Worm (Caenorhabditis elegans) whole organism, young adult: ENCODE measurements around the gene cgp-1.

Experiments used
- C06A6.2 ChIP-seq: fragments of 200-800 bp; sonication (Bioruptor generic); conservative IDR thresholded peaks from 2 replicates; pipeline ENCODE4 v1.3.6; 2022; ENCODE audit warnings: missing genetic modification characterization, missing compliant biosample characterization
- F37B4.10 ChIP-seq: fragments of 200-800 bp; sonication (Bioruptor generic); IDR thresholded peaks from 2 replicates; pipeline ENCODE4 v1.3.6; 2022; ENCODE audit warnings: missing genetic modification characterization, missing compliant biosample characterization
- T07F8.4 ChIP-seq: sonication (generic microtip); optimal IDR thresholded peaks from 2 replicates; lab custom pipeline; 2016; ENCODE audit warnings: mild to moderate bottlenecking, missing genetic modification characterization, moderate library complexity, missing compliant biosample characterization
- ama-1 ChIP-seq, 3 experiments: fragments of 150-350 bp in 1 of 3; sonication (generic microtip) in 2 of 3; optimal IDR thresholded peaks; 2 replicates each; lab custom pipeline; 2014 to 2018; ENCODE audit warnings: missing biosample characterization in 2 of 3, missing genetic modification characterization in 2 of 3, missing genetic modification reagents in 2 of 3
- atf-7 ChIP-seq: sonication (generic microtip); optimal IDR thresholded peaks from 2 replicates; lab custom pipeline; 2017; ENCODE audit warnings: mild to moderate bottlenecking, missing genetic modification characterization, missing compliant biosample characterization
- attf-5 ChIP-seq: fragments of 200-800 bp; sonication (Bioruptor generic); optimal IDR thresholded peaks from 2 replicates; lab custom pipeline; 2018; ENCODE audit warnings: mild to moderate bottlenecking, missing genetic modification characterization, missing compliant biosample characterization
- ceh-100 ChIP-seq: fragments of 200-800 bp; sonication (Bioruptor generic); IDR thresholded peaks from 2 replicates; pipeline ENCODE4 v1.3.6; 2022; ENCODE audit warnings: missing genetic modification reagents, missing genetic modification characterization, missing compliant biosample characterization
- dpff-1 ChIP-seq: sonication (generic microtip); optimal IDR thresholded peaks from 2 replicates; lab custom pipeline; 2017; ENCODE audit warnings: mild to moderate bottlenecking, missing genetic modification characterization, missing compliant biosample characterization
- hlh-12 ChIP-seq: sonication (generic microtip); optimal IDR thresholded peaks from 2 replicates; lab custom pipeline; 2016; ENCODE audit warnings: missing genetic modification characterization, missing compliant biosample characterization
- unc-62 ChIP-seq: fragments of 150-350 bp; optimal IDR thresholded peaks from 2 replicates; lab custom pipeline; 2014; ENCODE audit warnings: missing biosample characterization, missing genetic modification reagents, missing genetic modification characterization
- ztf-22 ChIP-seq: fragments of 200-800 bp; sonication (Bioruptor generic); optimal IDR thresholded peaks from 2 replicates; lab custom pipeline; 2018; ENCODE audit warnings: mild to moderate bottlenecking, missing genetic modification characterization, moderate library complexity, missing compliant biosample characterization
- ztf-25 ChIP-seq: fragments of 200-800 bp; sonication (Bioruptor generic); IDR thresholded peaks from 2 replicates; pipeline ENCODE4 v1.3.6; 2022; ENCODE audit warnings: missing genetic modification reagents, missing genetic modification characterization, missing compliant biosample characterization

ce11 chrV:144794-145193 lies 22.2 kb upstream of the cgp-1 start, which contains the start of gene srh-82:
- TF ChIP-seq ztf-22 (GFP tag; lab: Kevin White, UChicago) (no peak), ztf-25 (no peak), unc-62 (GFP tag; lab: Kevin White, UChicago) (no peak), hlh-12 (no peak), atf-7 (tag; lab: Kevin White, UChicago) (no peak), attf-5 (GFP tag; lab: Kevin White, UChicago) (no peak), ama-1 (optimal IDR thresholded peaks at IDR 0.05; lab: Kevin White, UChicago) (no peak), ama-1 (GFP tag; optimal IDR thresholded peaks at IDR 0.05; lab: Kevin White, UChicago) (no peak), C06A6.2 (no peak), T07F8.4 (no peak), F37B4.10 (no peak), ceh-100 (GFP tag; lab: Robert Waterston, UW) (no peak), dpff-1 (tag; lab: Kevin White, UChicago) (no peak)
